Worm (Caenorhabditis elegans): Measurements from ENCODE around the gene F42A9.9.

DNA sequence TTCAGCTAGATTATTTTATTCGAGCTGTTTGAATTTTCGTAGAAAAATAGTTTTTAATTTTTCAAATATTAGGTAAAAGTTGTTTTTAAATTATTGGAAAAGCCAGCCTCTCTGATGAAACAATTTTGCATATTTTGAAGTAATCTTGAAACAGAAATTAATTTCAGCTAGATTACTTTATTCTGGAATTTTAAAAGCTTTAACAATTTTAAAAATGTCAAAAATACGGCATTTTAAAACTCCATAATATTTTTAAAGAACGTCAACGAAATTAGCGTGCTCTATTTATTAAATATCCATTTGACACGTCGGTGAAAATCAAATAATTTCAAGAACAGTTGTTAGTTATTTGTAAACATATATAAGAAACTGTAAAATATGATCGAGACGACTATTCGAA, 35.8 kb downstream of the F42A9.9 start, which contains the start of gene Y59H11AR.10:
- no peak for TF ChIP-seq lsy-2 (tag; optimal IDR thresholded peaks at IDR 0.05)
- TF ChIP-seq snpc-4 (tag; optimal IDR thresholded peaks at IDR 0.05) = no peak
- TF ChIP-seq nhr-12 (tag; optimal IDR thresholded peaks at IDR 0.05) = no peak
- no peak for TF ChIP-seq fkh-4 (tag; optimal IDR thresholded peaks at IDR 0.05; ENCODE audit: borderline replicate concordance)
- no peak for TF ChIP-seq fos-1 (tag; optimal IDR thresholded peaks at IDR 0.05)
- no peak for TF ChIP-seq pqm-1 (tag; optimal IDR thresholded peaks at IDR 0.05)
- TF ChIP-seq rnt-1 (tag; optimal IDR thresholded peaks at IDR 0.05) = no peak
- TF ChIP-seq nhr-71 (tag; optimal IDR thresholded peaks at IDR 0.05) = no peak
- TF ChIP-seq sptf-1 (tag; optimal IDR thresholded peaks at IDR 0.05) = no peak
- no peak for TF ChIP-seq efl-1 (optimal IDR thresholded peaks at IDR 0.05)
- TF ChIP-seq efl-1 (GFP tag; optimal IDR thresholded peaks at IDR 0.05 in 1 of 2) = peak in 1 of 2 experiments; percentile 57
- no peak for TF ChIP-seq alr-1 (tag; optimal IDR thresholded peaks at IDR 0.05; ENCODE audit: borderline replicate concordance)
